Fruit fly (Drosophila melanogaster): ENCODE results near the gene FucT6.
A peak's percentile ranks its signal among the peaks of the same experiment; 100 is the strongest.

FucT6 gene

DNA sequence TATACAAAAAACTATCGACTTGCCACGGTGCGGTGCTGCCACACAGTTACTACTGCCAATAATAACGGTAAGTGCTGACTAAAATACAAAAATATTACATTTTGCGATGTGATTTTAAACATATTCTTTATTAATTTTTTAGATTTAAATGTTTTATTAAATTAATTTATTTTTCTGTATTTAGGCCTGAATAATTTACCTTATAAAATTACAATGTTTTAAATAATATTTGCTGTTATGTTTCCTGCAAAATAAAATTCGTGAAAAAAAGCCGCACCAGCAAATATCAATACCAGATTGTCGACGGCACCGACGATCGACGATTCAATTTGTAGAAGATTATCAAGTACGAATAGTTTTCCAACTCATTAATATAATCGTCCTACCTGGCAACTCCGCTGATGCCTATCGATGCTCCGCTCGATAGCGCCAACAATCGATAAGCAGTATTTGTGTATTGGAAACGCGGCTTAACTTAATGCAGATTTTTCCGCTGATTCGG lies 31.2 kb downstream of the FucT6 start, which contains the start of the genes Vlet and bif (continued):
- peak; percentile 70 for TF ChIP-seq sisA (GFP tag; IDR thresholded peaks at IDR 0.05)
- peak; percentile 70 for TF ChIP-seq CG18262 (tag; optimal IDR thresholded peaks at IDR 0.05)
- no peak for TF ChIP-seq Oaz (GFP tag; IDR thresholded peaks at IDR 0.05)
- TF ChIP-seq CG12391 (tag; optimal IDR thresholded peaks at IDR 0.05) = peak; percentile 77
- peak; percentile 78 for TF ChIP-seq CG9727 (GFP tag; optimal IDR thresholded peaks at IDR 0.05)
- 0 out of 3 replicates have a peak, but pooled peaks have one; percentile 30 for TF ChIP-seq ase (GFP tag; IDR thresholded peaks at IDR 0.05)
- TF ChIP-seq danr (GFP tag; IDR thresholded peaks at IDR 0.05) = no peak
- TF ChIP-seq croc (GFP tag; conservative IDR thresholded peaks at IDR 0.05) = peak; percentile 23; the same call in 2 of the 3 replicates
- no peak for TF ChIP-seq Awh (GFP tag; IDR thresholded peaks at IDR 0.05)
- peak; percentile 59; the same call in 1 of the 2 replicates for TF ChIP-seq unc-4 (GFP tag; IDR thresholded peaks at IDR 0.05; ENCODE audit: partially characterized antibody)
- TF ChIP-seq dati (GFP tag; IDR thresholded peaks at IDR 0.05) = no peak
- peak; percentile 7 for TF ChIP-seq Dad (GFP tag; optimal IDR thresholded peaks at IDR 0.05)
- TF ChIP-seq sug (tag; optimal IDR thresholded peaks at IDR 0.05) = peak; percentile 69
- peak; percentile 78 for TF ChIP-seq CG13424 (tag; optimal IDR thresholded peaks at IDR 0.05)
- peak; percentile 17 for TF ChIP-seq Bteb2 (GFP tag; optimal IDR thresholded peaks at IDR 0.05)
- peak; percentile 56 for TF ChIP-seq CG4424 (GFP tag; optimal IDR thresholded peaks at IDR 0.05)
- no peak for TF ChIP-seq CG11696 (GFP tag; IDR thresholded peaks at IDR 0.05)
- no peak for TF ChIP-seq Doc2 (GFP tag; IDR thresholded peaks at IDR 0.05)
- no peak for TF ChIP-seq z (GFP tag; IDR thresholded peaks at IDR 0.05)
- TF ChIP-seq Gsc (GFP tag; IDR thresholded peaks at IDR 0.05) = no peak
- TF ChIP-seq CG13287 (GFP tag; IDR thresholded peaks at IDR 0.05; ENCODE audit: partially characterized antibody) = peak; percentile 62
- peak; percentile 50; the same call in 2 of the 3 replicates for TF ChIP-seq knrl (GFP tag; IDR thresholded peaks at IDR 0.05; ENCODE audit: partially characterized antibody)
- peak; percentile 43 for TF ChIP-seq chn (GFP tag; optimal IDR thresholded peaks at IDR 0.05)
- no peak for TF ChIP-seq Jarid2 (GFP tag; optimal IDR thresholded peaks at IDR 0.05)
- peak; percentile 25 for TF ChIP-seq Fer2 (tag; optimal IDR thresholded peaks at IDR 0.05)
- peak; percentile 42; the same call in 1 of the 2 replicates for TF ChIP-seq Atf6 (GFP tag; IDR thresholded peaks at IDR 0.05)
- peak; percentile 20 for TF ChIP-seq Camta (GFP tag; optimal IDR thresholded peaks at IDR 0.05)
- no peak for TF ChIP-seq Lim3 (GFP tag; IDR thresholded peaks at IDR 0.05)
- TF ChIP-seq CG14965 (GFP tag; optimal IDR thresholded peaks at IDR 0.05; ENCODE audit: borderline replicate concordance) = no peak
- TF ChIP-seq CG16779 (GFP tag; IDR thresholded peaks at IDR 0.05) = no peak
- 0 out of 3 replicates have a peak, but pooled peaks have one; percentile 61 for TF ChIP-seq CG11456 (GFP tag; IDR thresholded peaks at IDR 0.05)
- peak; percentile 73 for TF ChIP-seq BEAF-32 (GFP tag; optimal IDR thresholded peaks at IDR 0.05)
- TF ChIP-seq CG1529 (GFP tag; optimal IDR thresholded peaks at IDR 0.05) = peak; percentile 25
- peak; percentile 31 for TF ChIP-seq Max (GFP tag; optimal IDR thresholded peaks at IDR 0.05)
- peak; percentile 57 for TF ChIP-seq zfh2 (GFP tag; optimal IDR thresholded peaks at IDR 0.05)
- TF ChIP-seq gsb-n (tag; optimal IDR thresholded peaks at IDR 0.05) = peak; percentile 40
- TF ChIP-seq row (GFP tag; IDR thresholded peaks at IDR 0.05) = peak; percentile 76
- peak; percentile 50 for TF ChIP-seq vfl (GFP tag; optimal IDR thresholded peaks at IDR 0.05)
- 0 out of 2 replicates have a peak, but pooled peaks have one; percentile 18 for TF ChIP-seq CG2129 (GFP tag; IDR thresholded peaks at IDR 0.05; ENCODE audit: partially characterized antibody)
- no peak for TF ChIP-seq CG12744 (GFP tag; optimal IDR thresholded peaks at IDR 0.05)
- peak; percentile 78 for TF ChIP-seq CG8924 (tag; optimal IDR thresholded peaks at IDR 0.05)
- peak; percentile 68 for TF ChIP-seq CG3281 (GFP tag; optimal IDR thresholded peaks at IDR 0.05)
- no peak; the same call in 2 of the 3 replicates for TF ChIP-seq CG34422 (GFP tag; IDR thresholded peaks at IDR 0.05)
- no peak for TF ChIP-seq CG11247 (GFP tag; IDR thresholded peaks at IDR 0.05)
- no peak for TF ChIP-seq kni (GFP tag; optimal IDR thresholded peaks at IDR 0.05)
- no peak for TF ChIP-seq Vsx1 (GFP tag; optimal IDR thresholded peaks at IDR 0.05)
- no peak for TF ChIP-seq CG16863 (GFP tag; optimal IDR thresholded peaks at IDR 0.05)
- peak; percentile 50; the same call in 1 of the 2 replicates for TF ChIP-seq seq (GFP tag; IDR thresholded peaks at IDR 0.05)
- TF ChIP-seq Lhr (GFP tag; optimal IDR thresholded peaks at IDR 0.05) = no peak
- TF ChIP-seq CG15073 (GFP tag; optimal IDR thresholded peaks at IDR 0.05) = no peak

All from whole organism, embryonic.